Fruit fly (Drosophila melanogaster) whole organism, embryonic: Measurements from ENCODE around the gene Chchd3.

Experiments used
- Atf6 ChIP-seq: fragments of 200-800 bp; sonication (Bioruptor generic); IDR thresholded peaks from 2 replicates; pipeline ENCODE4 v1.3.6; 2022; ENCODE audit warnings: missing biosample characterization, missing genetic modification characterization
- BtbVII ChIP-seq: fragments of 200-800 bp; sonication (Bioruptor generic); optimal IDR thresholded peaks from 3 replicates; lab custom pipeline; 2017; ENCODE audit warnings: missing biosample characterization, mild to moderate bottlenecking, missing genetic modification characterization
- CG11695 ChIP-seq: fragments of 200-800 bp; sonication (Bioruptor generic); IDR thresholded peaks from 3 replicates; pipeline ENCODE4 v1.3.6; 2022; ENCODE audit warnings: missing biosample characterization, missing genetic modification characterization
- CG1233 ChIP-seq: fragments of 200-800 bp; sonication (Bioruptor generic); optimal IDR thresholded peaks from 4 replicates; lab custom pipeline; 2018; ENCODE audit warnings: missing biosample characterization, mild to moderate bottlenecking, missing genetic modification characterization
- CG12769 ChIP-seq: fragments of 200-800 bp; sonication (Bioruptor generic); optimal IDR thresholded peaks from 2 replicates; lab custom pipeline; 2019; ENCODE audit warnings: missing biosample characterization, mild to moderate bottlenecking, missing genetic modification characterization, moderate library complexity
- CG13296 ChIP-seq: fragments of 200-800 bp; sonication (Bioruptor generic); optimal IDR thresholded peaks from 3 replicates; lab custom pipeline; 2018; ENCODE audit warnings: missing biosample characterization, mild to moderate bottlenecking, missing genetic modification characterization
- CG17359 ChIP-seq: fragments of 200-800 bp; sonication (Bioruptor generic); optimal IDR thresholded peaks from 3 replicates; lab custom pipeline; 2018; ENCODE audit warnings: missing biosample characterization, mild to moderate bottlenecking, missing genetic modification characterization, moderate library complexity
- CG2120 ChIP-seq: fragments of 200-800 bp; sonication (Bioruptor generic); optimal IDR thresholded peaks from 3 replicates; lab custom pipeline; 2016; ENCODE audit warnings: missing biosample characterization, missing genetic modification characterization
- CG2678 ChIP-seq: fragments of 200-800 bp; sonication (Bioruptor generic); optimal IDR thresholded peaks from 3 replicates; lab custom pipeline; 2019; ENCODE audit warnings: missing biosample characterization, mild to moderate bottlenecking, missing genetic modification characterization, moderate library complexity
- CG30020 ChIP-seq: fragments of 200-800 bp; optimal IDR thresholded peaks from 2 replicates; lab custom pipeline; 2019; ENCODE audit warnings: missing biosample characterization, mild to moderate bottlenecking, missing genetic modification characterization, moderate library complexity
- CG31365 ChIP-seq: fragments of 200-800 bp; sonication (Bioruptor generic); optimal IDR thresholded peaks from 2 replicates; lab custom pipeline; 2018; ENCODE audit warnings: missing biosample characterization, mild to moderate bottlenecking, missing genetic modification characterization
- CG32767 ChIP-seq: fragments of 200-800 bp; sonication (Bioruptor generic); IDR thresholded peaks from 2 replicates; pipeline ENCODE4 v1.3.6; 2022; ENCODE audit warnings: missing biosample characterization, missing genetic modification characterization
- CG32772 ChIP-seq: fragments of 200-800 bp; sonication (Bioruptor generic); IDR thresholded peaks from 2 replicates; pipeline ENCODE4 v1.3.6; 2022; ENCODE audit warnings: missing biosample characterization, missing genetic modification characterization
- CG34376 ChIP-seq: fragments of 200-800 bp; sonication (Bioruptor generic); optimal IDR thresholded peaks from 2 replicates; lab custom pipeline; 2018; ENCODE audit warnings: missing biosample characterization, mild to moderate bottlenecking, missing genetic modification characterization
- CG7839 ChIP-seq: fragments of 200-800 bp; sonication (Bioruptor generic); optimal IDR thresholded peaks from 3 replicates; lab custom pipeline; 2018; ENCODE audit warnings: missing biosample characterization, mild to moderate bottlenecking, missing genetic modification characterization, moderate library complexity
- CG7987 ChIP-seq: fragments of 200-800 bp; sonication (Bioruptor generic); optimal IDR thresholded peaks from 2 replicates; lab custom pipeline; 2018; ENCODE audit warnings: missing biosample characterization, mild to moderate bottlenecking, missing genetic modification characterization, moderate library complexity
- CG9817 ChIP-seq: fragments of 200-800 bp; sonication (Bioruptor generic); optimal IDR thresholded peaks from 2 replicates; lab custom pipeline; 2018; ENCODE audit warnings: missing biosample characterization, mild to moderate bottlenecking, missing genetic modification characterization, moderate library complexity
- Camta ChIP-seq: fragments of 200-800 bp; sonication (Bioruptor generic); optimal IDR thresholded peaks from 2 replicates; lab custom pipeline; 2016; ENCODE audit warnings: missing biosample characterization, missing genetic modification characterization
- Ets65A ChIP-seq: fragments of 200-800 bp; sonication (Bioruptor generic); peaks from one replicate; lab custom pipeline; 2016; ENCODE audit warnings: missing biosample characterization, missing genetic modification characterization
- H2.0 ChIP-seq: fragments of 200-800 bp; sonication (Bioruptor generic); IDR thresholded peaks from 2 replicates; pipeline ENCODE4 v1.3.6; 2022; ENCODE audit warnings: missing biosample characterization, missing genetic modification characterization
- Meics ChIP-seq: fragments of 200-800 bp; sonication (Bioruptor generic); optimal IDR thresholded peaks from 2 replicates; lab custom pipeline; 2017; ENCODE audit warnings: missing biosample characterization, mild to moderate bottlenecking, missing genetic modification characterization
- Ptx1 ChIP-seq: fragments of 200-800 bp; sonication (Bioruptor generic); IDR thresholded peaks from 2 replicates; pipeline ENCODE4 v1.3.6; 2022; ENCODE audit warnings: missing biosample characterization, missing genetic modification characterization
- Rfx ChIP-seq: fragments of 200-800 bp; sonication (Bioruptor generic); IDR thresholded peaks from 2 replicates; pipeline ENCODE4 v1.3.6; 2022; ENCODE audit warnings: missing biosample characterization, missing genetic modification characterization
- Trl ChIP-seq, 3 experiments: fragments of >200 bp in 2 of 3; fragments of 200-800 bp in 1 of 3; sonication (Bioruptor generic) in 1 of 3; optimal IDR thresholded peaks; 2 replicates in 1 of 3; 3 replicates in 2 of 3; lab custom pipeline; 2016 to 2017; ENCODE audit warnings: missing biosample characterization in 1 of 3, missing genetic modification characterization in 1 of 3
- aop ChIP-seq: fragments of 200-800 bp; sonication (Bioruptor generic); IDR thresholded peaks from 2 replicates; pipeline ENCODE4 v1.3.6; 2022; ENCODE audit warnings: missing biosample characterization, missing genetic modification characterization
- cato ChIP-seq: fragments of 200-800 bp; sonication (Bioruptor generic); optimal IDR thresholded peaks from 2 replicates; lab custom pipeline; 2016; ENCODE audit warnings: missing biosample characterization, missing genetic modification characterization, borderline replicate concordance
- chinmo ChIP-seq: fragments of 200-800 bp; sonication (Bioruptor generic); IDR thresholded peaks from 4 replicates; pipeline ENCODE4 v1.3.6; 2022; ENCODE audit warnings: missing biosample characterization, missing genetic modification characterization; ENCODE audit not compliant: partially characterized antibody
- gsb ChIP-seq: fragments of 200-800 bp; sonication (Bioruptor generic); IDR thresholded peaks from 2 replicates; pipeline ENCODE4 v1.3.6; 2022; ENCODE audit warnings: missing biosample characterization, missing genetic modification characterization
- inv ChIP-seq: fragments of 200-800 bp; sonication (Bioruptor generic); IDR thresholded peaks from 2 replicates; pipeline ENCODE4 v1.3.6; 2022; ENCODE audit warnings: missing biosample characterization, missing genetic modification characterization; ENCODE audit not compliant: partially characterized antibody
- kni ChIP-seq: fragments of 200-800 bp; sonication (Bioruptor generic); optimal IDR thresholded peaks from 3 replicates; lab custom pipeline; 2017; ENCODE audit warnings: mild to moderate bottlenecking, missing biosample characterization, missing genetic modification reagents, missing genetic modification characterization
- lbe ChIP-seq: fragments of 200-800 bp; sonication (Bioruptor generic); optimal IDR thresholded peaks from 2 replicates; lab custom pipeline; 2016; ENCODE audit warnings: missing biosample characterization, mild to moderate bottlenecking, missing genetic modification characterization
- pum ChIP-seq: fragments of 200-800 bp; sonication (Bioruptor generic); optimal IDR thresholded peaks from 2 replicates; lab custom pipeline; 2016; ENCODE audit warnings: missing biosample characterization, missing genetic modification characterization
- sug ChIP-seq: fragments of 200-800 bp; optimal IDR thresholded peaks from 2 replicates; lab custom pipeline; 2019; ENCODE audit warnings: missing biosample characterization, mild to moderate bottlenecking, missing genetic modification characterization, moderate library complexity
- tgo ChIP-seq: fragments of 200-800 bp; sonication (Bioruptor generic); IDR thresholded peaks from 3 replicates; pipeline ENCODE4 v1.3.6; 2022; ENCODE audit warnings: missing biosample characterization, missing genetic modification characterization
- tna ChIP-seq: fragments of 200-800 bp; sonication (Bioruptor generic); IDR thresholded peaks from 2 replicates; pipeline ENCODE4 v1.3.6; 2022; ENCODE audit warnings: missing biosample characterization, missing genetic modification characterization; ENCODE audit not compliant: partially characterized antibody
- z ChIP-seq: fragments of 200-800 bp; sonication (Bioruptor generic); IDR thresholded peaks from 3 replicates; pipeline ENCODE4 v1.3.6; 2022; ENCODE audit warnings: missing biosample characterization, missing genetic modification characterization

The Chchd3 gene

dm6 chr3R:31038473-31039424, 15.0 kb downstream of the Chchd3 start, which contains the start of gene CanA1 (continued):
- TF ChIP-seq gsb (GFP tag; lab: Robert Waterston, UW), result no peak
- no peak for TF ChIP-seq CG32772 (GFP tag; lab: Robert Waterston, UW)
- TF ChIP-seq CG2120, result peak; percentile 11
- peak; percentile 40 for TF ChIP-seq CG2678 (tag; lab: Kevin White, UChicago)
- no peak for TF ChIP-seq CG7987 (GFP tag; lab: Kevin White, UChicago)
- no peak for TF ChIP-seq H2.0 (GFP tag; lab: Robert Waterston, UW)
- TF ChIP-seq aop (GFP tag; lab: Robert Waterston, UW), result peak; percentile 13; the same call in 1 of the 2 replicates
- peak in 1 of 2 experiments; percentile 4 for TF ChIP-seq Trl (optimal IDR thresholded peaks at IDR 0.05; lab: Kevin White, UChicago)
- TF ChIP-seq Trl (GFP tag; optimal IDR thresholded peaks at IDR 0.05; lab: Kevin White, UChicago), result no peak
- 0 out of 4 replicates have a peak, but pooled peaks have one; percentile 53 for TF ChIP-seq chinmo (GFP tag; lab: Robert Waterston, UW)
- no peak for TF ChIP-seq kni (GFP tag; lab: Kevin White, UChicago)
- peak; percentile 27 for TF ChIP-seq CG13296
- TF ChIP-seq Atf6 (GFP tag; lab: Robert Waterston, UW), result 0 out of 2 replicates have a peak, but pooled peaks have one; percentile 14
- TF ChIP-seq tgo (GFP tag; lab: Robert Waterston, UW), result peak; percentile 13; the same call in 2 of the 3 replicates
- no peak for TF ChIP-seq CG17359 (tag; lab: Kevin White, UChicago)
- TF ChIP-seq z (GFP tag; lab: Robert Waterston, UW), result no peak
- 0 out of 2 replicates have a peak, but pooled peaks have one; percentile 23 for TF ChIP-seq Ptx1 (GFP tag; lab: Robert Waterston, UW)
- TF ChIP-seq CG12769, result peak; percentile 87
- TF ChIP-seq CG7839 (tag; lab: Kevin White, UChicago), result peak; percentile 26
- peak; percentile 57; the same call in 2 of the 3 replicates for TF ChIP-seq CG11695
- TF ChIP-seq CG9817 (tag; lab: Kevin White, UChicago), result peak; percentile 3
- TF ChIP-seq Rfx (GFP tag; lab: Robert Waterston, UW), result peak; percentile 59

dm6 chr3R:31035046-31035445, 18.7 kb downstream of the Chchd3 start, which contains the start of gene CG33773:
Gene CG33773 (plus strand): TSS chr3R:31035346.
- TF ChIP-seq CG32767 (GFP tag; lab: Robert Waterston, UW), result no peak
- TF ChIP-seq Camta, result no peak
- no peak for TF ChIP-seq pum (GFP tag; lab: Kevin White, UChicago)
- no peak for TF ChIP-seq inv (GFP tag; lab: Robert Waterston, UW)
- TF ChIP-seq BtbVII, result no peak
- TF ChIP-seq CG30020 (tag; lab: Kevin White, UChicago), result no peak
- no peak for TF ChIP-seq CG12769
- TF ChIP-seq cato (GFP tag; lab: Kevin White, UChicago), result no peak
- no peak for TF ChIP-seq CG1233 (GFP tag; lab: Kevin White, UChicago)

dm6 chr3R:31020762-31021161, 33.0 kb downstream of the Chchd3 start:
- TF ChIP-seq lbe (GFP tag; lab: Kevin White, UChicago), result no peak
- peak; percentile 27 for TF ChIP-seq CG34376 (GFP tag; lab: Kevin White, UChicago)
- peak; percentile 27 for TF ChIP-seq sug (tag; lab: Kevin White, UChicago)
- TF ChIP-seq Ets65A (GFP tag; lab: Kevin White, UChicago), result peak; percentile 66
- TF ChIP-seq tna, result no peak
- TF ChIP-seq chinmo (GFP tag; lab: Robert Waterston, UW), result 0 out of 4 replicates have a peak, but pooled peaks have one; percentile 23
- peak; percentile 66 for TF ChIP-seq Meics (GFP tag; lab: Kevin White, UChicago)
- no peak for TF ChIP-seq CG31365 (tag; lab: Kevin White, UChicago)
